Fruit fly (Drosophila melanogaster) whole organism, pupa: Measurements from ENCODE around the gene Mob3.

Source experiments
- CG10348 ChIP-seq: fragments of 200-800 bp; sonication (Bioruptor generic); IDR thresholded peaks from 2 replicates; pipeline ENCODE4 v1.3.6; 2022; ENCODE audit warnings: missing biosample characterization, missing genetic modification characterization
- CG12605 ChIP-seq: fragments of 200-800 bp; sonication (Bioruptor generic); IDR thresholded peaks from 2 replicates; pipeline ENCODE4 v1.3.6; 2022; ENCODE audit warnings: missing biosample characterization, missing genetic modification characterization
- CG13204 ChIP-seq: fragments of 200-800 bp; sonication (Bioruptor generic); optimal IDR thresholded peaks from 2 replicates; lab custom pipeline; 2018; ENCODE audit warnings: missing biosample characterization, mild to moderate bottlenecking, missing genetic modification characterization, moderate library complexity
- CG14655 ChIP-seq: fragments of 200-800 bp; sonication (Bioruptor generic); optimal IDR thresholded peaks from 3 replicates; lab custom pipeline; 2017; ENCODE audit warnings: mild to moderate bottlenecking, missing biosample characterization, missing genetic modification reagents, missing genetic modification characterization
- CG15710 ChIP-seq: fragments of 200-800 bp; sonication (Bioruptor generic); optimal IDR thresholded peaks from 2 replicates; lab custom pipeline; 2018; ENCODE audit warnings: missing biosample characterization, mild to moderate bottlenecking, missing genetic modification characterization, moderate library complexity
- CG17806 ChIP-seq: fragments of 200-800 bp; sonication (Bioruptor generic); optimal IDR thresholded peaks from 2 replicates; lab custom pipeline; 2018; ENCODE audit warnings: missing biosample characterization, mild to moderate bottlenecking, missing genetic modification characterization, moderate library complexity
- CG32121 ChIP-seq: fragments of 200-800 bp; sonication (Bioruptor generic); IDR thresholded peaks from 2 replicates; pipeline ENCODE4 v1.3.6; 2022; ENCODE audit warnings: missing biosample characterization, missing genetic modification characterization
- CG34367 ChIP-seq: fragments of 200-800 bp; sonication (Bioruptor generic); optimal IDR thresholded peaks from 2 replicates; lab custom pipeline; 2018; ENCODE audit warnings: missing biosample characterization, mild to moderate bottlenecking, missing genetic modification characterization
- CG4496 ChIP-seq: fragments of 200-800 bp; sonication (Bioruptor generic); IDR thresholded peaks from 3 replicates; pipeline ENCODE4 v1.3.6; 2022; ENCODE audit warnings: missing biosample characterization, missing genetic modification characterization
- CG8159 ChIP-seq: fragments of 200-800 bp; sonication (Bioruptor generic); optimal IDR thresholded peaks from 3 replicates; lab custom pipeline; 2018; ENCODE audit warnings: missing biosample characterization, mild to moderate bottlenecking, missing genetic modification characterization, moderate library complexity
- CG8301 ChIP-seq: fragments of 200-800 bp; sonication (Bioruptor generic); optimal IDR thresholded peaks from 2 replicates; lab custom pipeline; 2018; ENCODE audit warnings: missing biosample characterization, mild to moderate bottlenecking, missing genetic modification characterization
- CG9948 ChIP-seq: fragments of 200-800 bp; sonication (Bioruptor generic); optimal IDR thresholded peaks from 2 replicates; lab custom pipeline; 2018; ENCODE audit warnings: missing biosample characterization, mild to moderate bottlenecking, missing genetic modification characterization, moderate library complexity
- D1 ChIP-seq: fragments of 200-800 bp; sonication (Bioruptor generic); optimal IDR thresholded peaks from 2 replicates; lab custom pipeline; 2018; ENCODE audit warnings: missing biosample characterization, mild to moderate bottlenecking, missing genetic modification characterization, moderate library complexity
- EcR ChIP-seq: fragments of 200-800 bp; sonication (Bioruptor generic); optimal IDR thresholded peaks from 3 replicates; lab custom pipeline; 2019; ENCODE audit warnings: missing biosample characterization, missing genetic modification characterization, mild to moderate bottlenecking, moderate library complexity, missing genetic modification reagents
- Ets98B ChIP-seq: fragments of 200-800 bp; sonication (Bioruptor generic); IDR thresholded peaks from 2 replicates; pipeline ENCODE4 v1.3.6; 2022; ENCODE audit warnings: missing biosample characterization, missing genetic modification characterization
- Pif1A ChIP-seq: fragments of 200-800 bp; sonication (Bioruptor generic); optimal IDR thresholded peaks from 3 replicates; lab custom pipeline; 2016; ENCODE audit warnings: missing biosample characterization, missing genetic modification characterization
- Pif1B ChIP-seq: fragments of 200-800 bp; sonication (Bioruptor generic); optimal IDR thresholded peaks from 3 replicates; lab custom pipeline; 2016; ENCODE audit warnings: missing biosample characterization, missing genetic modification characterization
- Snoo ChIP-seq: fragments of 200-800 bp; sonication (Bioruptor generic); optimal IDR thresholded peaks from 3 replicates; lab custom pipeline; 2017; ENCODE audit warnings: missing biosample characterization, mild to moderate bottlenecking, missing genetic modification characterization, inconsistent platforms
- fd96Ca ChIP-seq: fragments of 200-800 bp; sonication (Bioruptor generic); IDR thresholded peaks from 3 replicates; pipeline ENCODE4 v1.3.6; 2022; ENCODE audit warnings: missing biosample characterization, missing genetic modification characterization
- gl ChIP-seq: fragments of 200-800 bp; sonication (Bioruptor generic); optimal IDR thresholded peaks from 2 replicates; lab custom pipeline; 2018; ENCODE audit warnings: missing biosample characterization, mild to moderate bottlenecking, missing genetic modification characterization
- rn ChIP-seq: fragments of 200-800 bp; sonication (Bioruptor generic); IDR thresholded peaks from 2 replicates; pipeline ENCODE4 v1.3.6; 2022; ENCODE audit warnings: missing biosample characterization, missing genetic modification characterization

Mob3 gene

DNA sequence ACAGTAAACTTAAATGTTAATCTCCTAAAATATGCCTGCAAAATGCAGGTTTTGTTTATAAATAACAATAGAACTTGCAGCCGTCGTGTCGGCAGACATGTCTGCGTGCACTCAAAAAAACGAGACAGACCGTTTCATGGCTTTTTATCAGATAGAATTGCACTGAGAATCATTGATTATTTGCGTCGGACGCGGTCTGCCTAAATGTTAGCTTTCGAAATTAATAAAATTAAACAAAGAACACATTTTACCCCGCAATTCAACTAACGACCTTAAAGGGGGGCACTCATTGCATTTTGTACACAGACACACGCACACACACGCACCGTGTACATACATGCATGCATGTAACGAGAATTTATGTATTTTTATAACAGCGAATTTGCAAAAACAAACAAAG, 11.7 kb downstream of the Mob3 start:
- TF ChIP-seq Ets98B (GFP tag; lab: Robert Waterston, UW) (no peak; the same call in 1 of the 2 replicates), Pif1B (GFP tag; lab: Kevin White, UChicago) (peak; percentile 46), rn (GFP tag; lab: Robert Waterston, UW) (peak; percentile 47; the same call in 1 of the 2 replicates), gl (peak; percentile 5), CG32121 (GFP tag; lab: Robert Waterston, UW) (peak; percentile 27), CG10348 (GFP tag; lab: Robert Waterston, UW) (no peak), CG12605 (GFP tag; lab: Robert Waterston, UW) (peak; percentile 19; the same call in 1 of the 2 replicates), Pif1A (GFP tag; lab: Kevin White, UChicago) (peak; percentile 74), CG34367 (tag; lab: Kevin White, UChicago) (no peak), CG4496 (GFP tag; lab: Robert Waterston, UW) (peak; percentile 74), CG17806 (peak; percentile 32)

DNA sequence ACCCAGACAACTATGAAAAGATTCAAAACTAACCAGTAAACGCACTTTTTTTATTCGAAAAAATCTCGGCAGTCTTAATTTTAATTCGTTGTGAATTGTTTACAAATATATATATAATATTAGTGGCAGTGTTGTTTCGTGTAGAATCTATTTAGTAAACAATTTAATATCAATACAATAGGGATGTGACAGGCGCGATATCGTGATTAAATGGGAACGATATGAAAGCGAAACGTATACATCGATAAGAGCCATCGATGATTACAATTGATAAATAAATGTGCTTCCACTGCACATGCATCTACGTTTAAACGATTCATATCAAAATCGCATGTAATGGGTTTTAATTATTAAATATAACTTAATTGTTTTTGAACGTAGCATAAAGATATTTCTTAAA, 12.2 kb downstream of the Mob3 start:
- TF ChIP-seq CG12605 (GFP tag; lab: Robert Waterston, UW) (no peak), CG10348 (GFP tag; lab: Robert Waterston, UW) (no peak), CG14655 (no peak), CG17806 (no peak), D1 (tag; lab: Kevin White, UChicago) (no peak), Ets98B (GFP tag; lab: Robert Waterston, UW) (no peak), Snoo (tag; lab: Kevin White, UChicago) (no peak), EcR (GFP tag; lab: Kevin White, UChicago) (no peak), gl (no peak), CG32121 (GFP tag; lab: Robert Waterston, UW) (no peak), CG8301 (tag; lab: Kevin White, UChicago) (no peak)

DNA sequence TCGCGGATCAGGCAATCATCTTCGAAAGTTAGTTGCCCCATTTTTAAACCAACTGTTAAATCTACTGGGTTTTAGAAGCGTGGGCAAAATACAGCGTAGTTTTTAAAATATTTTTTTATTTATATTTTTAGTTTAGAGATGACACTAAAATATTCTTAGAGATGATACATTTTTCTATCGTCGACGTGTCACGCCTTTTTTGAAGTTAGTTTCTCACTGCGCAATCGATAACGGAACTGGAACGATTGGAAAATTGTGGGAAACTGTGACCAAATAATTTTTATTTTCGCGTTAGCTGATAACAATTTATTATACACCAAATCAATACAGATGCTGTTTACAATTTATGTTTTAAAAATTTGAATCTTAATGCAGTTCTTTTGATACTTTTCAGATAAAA, 13.5 kb downstream of the Mob3 start, which contains the start of gene Utx:
TSS of gene Utx (minus strand) at position 154 of the 400 bp plus-strand sequence.
- no peak for TF ChIP-seq CG34367 (tag; lab: Kevin White, UChicago)
- TF ChIP-seq EcR (GFP tag; lab: Kevin White, UChicago): no peak
- TF ChIP-seq CG10348 (GFP tag; lab: Robert Waterston, UW): no peak
- no peak for TF ChIP-seq CG13204 (GFP tag; lab: Kevin White, UChicago)
- TF ChIP-seq CG4496 (GFP tag; lab: Robert Waterston, UW): no peak
- no peak for TF ChIP-seq gl
- no peak for TF ChIP-seq CG8159
- no peak for TF ChIP-seq CG17806
- TF ChIP-seq CG8301 (tag; lab: Kevin White, UChicago): no peak
- TF ChIP-seq CG15710: no peak
- no peak for TF ChIP-seq Ets98B (GFP tag; lab: Robert Waterston, UW)
- no peak for TF ChIP-seq CG32121 (GFP tag; lab: Robert Waterston, UW)
- TF ChIP-seq rn (GFP tag; lab: Robert Waterston, UW): no peak
- TF ChIP-seq Pif1A (GFP tag; lab: Kevin White, UChicago): no peak
- TF ChIP-seq Snoo (tag; lab: Kevin White, UChicago): no peak
- no peak for TF ChIP-seq CG12605 (GFP tag; lab: Robert Waterston, UW)
- TF ChIP-seq CG9948 (tag; lab: Kevin White, UChicago): no peak
- TF ChIP-seq CG14655: no peak

DNA sequence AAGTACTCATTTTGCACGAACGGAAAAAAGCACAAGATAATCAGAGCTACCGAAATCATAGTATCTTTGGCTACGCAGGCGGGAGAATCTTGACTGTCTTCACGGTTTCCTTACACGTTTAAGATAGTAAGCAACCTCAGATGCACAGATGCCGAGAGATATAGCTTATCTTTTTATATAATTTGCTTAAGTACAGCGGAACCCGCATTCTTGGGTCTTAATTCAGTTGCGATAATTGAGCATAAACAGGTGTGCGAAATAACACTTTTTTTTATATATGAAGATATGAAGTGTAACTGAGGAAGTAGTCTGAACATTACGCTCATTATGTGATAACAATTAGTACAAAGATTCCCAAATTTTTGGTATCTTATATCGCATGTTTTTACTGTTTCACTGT, 15.6 kb downstream of the Mob3 start, which contains the start of gene CG34043:
TSS of gene CG34043 (minus strand) at position 101 of the 400 bp plus-strand sequence.
- TF ChIP-seq Pif1A (GFP tag; lab: Kevin White, UChicago) (no peak), Snoo (tag; lab: Kevin White, UChicago) (no peak), Ets98B (GFP tag; lab: Robert Waterston, UW) (no peak), EcR (GFP tag; lab: Kevin White, UChicago) (no peak), CG32121 (GFP tag; lab: Robert Waterston, UW) (no peak), CG4496 (GFP tag; lab: Robert Waterston, UW) (no peak), CG9948 (tag; lab: Kevin White, UChicago) (no peak), CG10348 (GFP tag; lab: Robert Waterston, UW) (no peak), CG17806 (no peak), fd96Ca (GFP tag; lab: Robert Waterston, UW) (no peak), Pif1B (GFP tag; lab: Kevin White, UChicago) (no peak), CG8301 (tag; lab: Kevin White, UChicago) (no peak), CG14655 (no peak), CG13204 (GFP tag; lab: Kevin White, UChicago) (no peak), CG15710 (no peak), D1 (tag; lab: Kevin White, UChicago) (no peak)

dm6 chr2L:10291276-10291675, 26.1 kb downstream of the Mob3 start:
- TF ChIP-seq CG4496 (GFP tag; lab: Robert Waterston, UW): no peak
- no peak for TF ChIP-seq gl
- TF ChIP-seq CG34367 (tag; lab: Kevin White, UChicago): no peak
- TF ChIP-seq CG12605 (GFP tag; lab: Robert Waterston, UW): no peak
- no peak for TF ChIP-seq CG8159
- no peak for TF ChIP-seq EcR (GFP tag; lab: Kevin White, UChicago)
- TF ChIP-seq rn (GFP tag; lab: Robert Waterston, UW): no peak
- TF ChIP-seq fd96Ca (GFP tag; lab: Robert Waterston, UW): no peak
- no peak for TF ChIP-seq CG8301 (tag; lab: Kevin White, UChicago)
- no peak for TF ChIP-seq Ets98B (GFP tag; lab: Robert Waterston, UW)
- TF ChIP-seq CG10348 (GFP tag; lab: Robert Waterston, UW): no peak
- no peak for TF ChIP-seq CG13204 (GFP tag; lab: Kevin White, UChicago)

DNA sequence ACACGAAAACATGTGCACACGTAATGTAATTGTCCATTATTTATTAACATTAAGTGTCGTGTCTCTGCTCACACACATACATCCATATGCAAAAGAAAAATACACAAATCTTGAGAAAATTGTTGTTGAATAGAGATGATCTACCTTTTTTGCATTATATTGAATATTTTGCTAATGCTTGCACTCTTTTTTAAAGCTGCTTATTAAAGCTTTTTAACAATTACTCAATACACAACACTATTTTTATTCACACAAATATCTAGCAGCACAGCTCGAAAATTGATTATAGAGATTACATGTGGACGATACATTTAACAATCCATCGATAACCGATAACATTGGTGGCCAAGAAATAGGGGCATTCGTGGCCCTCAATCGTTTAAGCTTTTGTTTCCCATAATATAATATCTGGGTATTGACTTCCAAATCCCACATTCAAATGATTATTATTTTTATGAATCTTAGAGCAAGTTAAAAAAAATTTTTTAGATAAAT, 27.0 kb downstream of the Mob3 start, which contains the start of gene Ufd4:
TSS of gene Ufd4 (minus strand) at position 300 of the 495 bp plus-strand sequence.
- TF ChIP-seq Pif1A (GFP tag; lab: Kevin White, UChicago) (no peak), Ets98B (GFP tag; lab: Robert Waterston, UW) (no peak; the same call in 1 of the 2 replicates), EcR (GFP tag; lab: Kevin White, UChicago) (no peak), D1 (tag; lab: Kevin White, UChicago) (no peak), Pif1B (GFP tag; lab: Kevin White, UChicago) (no peak), CG34367 (tag; lab: Kevin White, UChicago) (no peak), CG8159 (no peak), gl (no peak), CG32121 (GFP tag; lab: Robert Waterston, UW) (peak; percentile 66), CG10348 (GFP tag; lab: Robert Waterston, UW) (no peak), CG15710 (peak; percentile 38), CG9948 (tag; lab: Kevin White, UChicago) (no peak), CG17806 (peak; percentile 49)
